Worm (Caenorhabditis elegans): ENCODE measurements around the gene col-124.

Gene col-124

ce11 chrIV:10176252-10176730 is 40.0 kb upstream of the col-124 start, which contains the start of gene rack-1 (continued):
- TF ChIP-seq egl-27 (tag; optimal IDR thresholded peaks at IDR 0.05), result peak; percentile 12
- TF ChIP-seq ceh-82 (tag; optimal IDR thresholded peaks at IDR 0.05), result no peak
- no peak for TF ChIP-seq unc-62 (GFP tag; optimal IDR thresholded peaks at IDR 0.05)
- no peak for TF ChIP-seq elt-1 (tag; optimal IDR thresholded peaks at IDR 0.05)
- TF ChIP-seq nhr-25 (tag; optimal IDR thresholded peaks at IDR 0.05), result peak; percentile 34
- peak; percentile 79 for TF ChIP-seq crh-2 (tag; optimal IDR thresholded peaks at IDR 0.05)
- no peak for TF ChIP-seq R02D3.7 (tag; optimal IDR thresholded peaks at IDR 0.05)
- no peak for TF ChIP-seq zag-1 (tag; optimal IDR thresholded peaks at IDR 0.05)
- TF ChIP-seq alr-1 (tag; optimal IDR thresholded peaks at IDR 0.05), result no peak
- TF ChIP-seq F13H6.1 (tag; optimal IDR thresholded peaks at IDR 0.05), result peak; percentile 34
- peak; percentile 47 for TF ChIP-seq ceh-16 (tag; optimal IDR thresholded peaks at IDR 0.05)

- TF ChIP-seq ceh-16 (tag; optimal IDR thresholded peaks at IDR 0.05) (no peak), nhr-23 (tag; optimal IDR thresholded peaks at IDR 0.05) (no peak), ZK546.5 (tag; optimal IDR thresholded peaks at IDR 0.05) (no peak), sma-9 (GFP tag; optimal IDR thresholded peaks at IDR 0.05) (no peak), sma-9 (tag; optimal IDR thresholded peaks at IDR 0.05) (no peak), lin-39 (tag; optimal IDR thresholded peaks at IDR 0.05) (no peak)
Observed at ce11 chrIV:10177779-10178178, 38.5 kb upstream of the col-124 start, which contains the start of gene mspn-1. Gene mspn-1 (plus strand): TSS chrIV:10177968.

ce11 chrIV:10180133-10180749 is 36.0 kb upstream of the col-124 start, which contains the start of gene gta-1:
Gene gta-1 (plus strand): TSS chrIV:10180660.
- TF ChIP-seq lsy-2 (tag; optimal IDR thresholded peaks at IDR 0.05) (peak in 1 of 2 experiments; percentile 34), crh-2 (tag; optimal IDR thresholded peaks at IDR 0.05) (peak; percentile 52), blmp-1 (tag; optimal IDR thresholded peaks at IDR 0.05; ENCODE audit: insufficient read depth) (peak; percentile 20), nhr-77 (tag; optimal IDR thresholded peaks at IDR 0.05) (no peak), sma-9 (GFP tag; optimal IDR thresholded peaks at IDR 0.05) (peak; percentile 20), sma-9 (tag; optimal IDR thresholded peaks at IDR 0.05) (no peak), ztf-4 (tag; optimal IDR thresholded peaks at IDR 0.05) (peak; percentile 18), C34F6.9 (tag; optimal IDR thresholded peaks at IDR 0.05) (peak; percentile 38), unc-55 (GFP tag; optimal IDR thresholded peaks at IDR 0.05) (peak; percentile 65), nhr-23 (tag; optimal IDR thresholded peaks at IDR 0.05) (no peak), nhr-11 (tag; optimal IDR thresholded peaks at IDR 0.05) (no peak), nhr-129 (tag; optimal IDR thresholded peaks at IDR 0.05) (peak; percentile 71)

- no peak for TF ChIP-seq zag-1 (tag; optimal IDR thresholded peaks at IDR 0.05)
- TF ChIP-seq egl-27 (tag; optimal IDR thresholded peaks at IDR 0.05), result no peak
- TF ChIP-seq lin-39 (tag; optimal IDR thresholded peaks at IDR 0.05), result no peak
- TF ChIP-seq sem-4 (tag; optimal IDR thresholded peaks at IDR 0.05), result no peak
- TF ChIP-seq snpc-4 (tag; optimal IDR thresholded peaks at IDR 0.05), result no peak
Observed at ce11 chrIV:10188505-10188904, 27.7 kb upstream of the col-124 start.

- TF ChIP-seq ceh-16 (tag; optimal IDR thresholded peaks at IDR 0.05) (no peak), nhr-12 (tag; optimal IDR thresholded peaks at IDR 0.05) (no peak), ZK546.5 (tag; optimal IDR thresholded peaks at IDR 0.05) (no peak), crh-2 (tag; optimal IDR thresholded peaks at IDR 0.05) (no peak), mdl-1 (tag; optimal IDR thresholded peaks at IDR 0.05) (no peak), gmeb-1 (tag; optimal IDR thresholded peaks at IDR 0.05) (no peak), elt-3 (tag; optimal IDR thresholded peaks at IDR 0.05) (no peak), ceh-82 (tag; optimal IDR thresholded peaks at IDR 0.05) (no peak)
Observed at ce11 chrIV:10190586-10190985, 25.7 kb upstream of the col-124 start.

ce11 chrIV:10191498-10191897 is 24.8 kb upstream of the col-124 start:
- TF ChIP-seq peb-1 (tag; optimal IDR thresholded peaks at IDR 0.05), result no peak
